Fruit fly (Drosophila melanogaster) ovary, adult (tissue): ENCODE results near the gene CG4022.

ENCODE experiments used
- CG17801 ChIP-seq: fragments of 200-800 bp; optimal IDR thresholded peaks from 2 replicates; lab custom pipeline; 2019; ENCODE audit warnings: missing biosample characterization, mild to moderate bottlenecking, missing genetic modification characterization, moderate library complexity; ENCODE audit not compliant: partially characterized antibody

CG4022 gene

dm6 chr3L:9410754-9411423, at the start of gene CG4022, which contains the start of gene Cpsf5:
CG4022 (minus strand) TSS chr3L:9410832.
Cpsf5 (plus strand) TSS chr3L:9411038.
- TF ChIP-seq CG17801 (GFP tag; lab: Kevin White, UChicago): peak; percentile 81

DNA sequence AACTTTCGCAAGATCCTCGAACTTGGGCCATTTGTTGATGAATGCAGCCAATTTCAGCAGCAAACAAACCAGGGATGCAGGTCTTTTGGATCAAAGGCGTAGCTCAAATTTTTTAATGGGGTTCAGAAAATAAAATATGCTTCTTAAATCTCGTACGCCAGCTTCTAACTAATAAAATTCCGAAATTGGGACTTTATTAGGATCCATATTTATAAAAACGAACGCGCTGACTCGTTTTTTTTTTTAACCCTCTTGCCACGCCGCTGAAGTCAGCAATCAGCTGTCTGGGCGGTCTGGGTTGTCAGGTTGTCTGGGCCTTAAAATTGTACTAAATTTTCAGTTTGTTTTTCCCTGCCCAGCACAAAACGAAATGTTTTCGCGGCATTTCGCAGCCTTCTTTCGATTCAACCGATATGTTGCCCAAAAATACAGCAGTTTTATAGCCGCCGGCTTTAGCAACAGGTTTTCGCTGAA, 47.0 kb upstream of the CG4022 start, which contains the start of gene CG3437:
TSS of gene CG3437 (minus strand) at position 51 of the 474 bp plus-strand sequence.
- peak; percentile 94 for TF ChIP-seq CG17801 (GFP tag; lab: Kevin White, UChicago)

- TF ChIP-seq CG17801 (GFP tag; lab: Kevin White, UChicago): no peak
Observed at dm6 chr3L:9456389-9456788, 45.8 kb upstream of the CG4022 start.

dm6 chr3L:9455819-9456388, 45.3 kb upstream of the CG4022 start, which contains the start of the genes phol and CG3552:
phol (minus strand) TSS chr3L:9456281.
CG3552 (plus strand) TSS chr3L:9456318.
- peak; percentile 9 for TF ChIP-seq CG17801 (GFP tag; lab: Kevin White, UChicago)

DNA sequence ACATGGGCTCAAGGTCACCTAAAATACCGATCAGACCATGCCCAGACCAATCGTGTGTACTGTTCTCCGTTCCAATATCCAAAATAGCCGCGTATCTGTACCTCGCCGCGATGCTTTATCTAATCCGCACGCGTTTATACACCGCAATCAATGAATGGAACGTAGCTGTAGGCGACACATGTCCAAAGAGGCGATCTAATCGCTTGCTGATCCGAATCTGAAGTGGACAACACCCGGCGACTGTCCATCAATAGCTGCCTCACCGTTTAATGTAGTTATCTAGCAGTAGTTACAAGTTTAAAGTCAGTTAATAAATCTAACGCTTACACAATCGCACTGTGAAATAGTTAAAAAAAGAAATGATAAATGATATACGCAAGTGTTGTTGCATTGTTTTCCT, 41.8 kb upstream of the CG4022 start:
- no peak for TF ChIP-seq CG17801 (GFP tag; lab: Kevin White, UChicago)

- TF ChIP-seq CG17801 (GFP tag; lab: Kevin White, UChicago): peak; percentile 73
Observed at dm6 chr3L:9451522-9452118, 41.0 kb upstream of the CG4022 start, which contains the start of the genes CG3448 and ghi. CG3448 (minus strand) TSS chr3L:9451572. ghi (plus strand) TSS chr3L:9451876.

- peak; percentile 39 for TF ChIP-seq CG17801 (GFP tag; lab: Kevin White, UChicago)
Observed at dm6 chr3L:9447239-9447777, 36.7 kb upstream of the CG4022 start.

dm6 chr3L:9446731-9447238, 36.2 kb upstream of the CG4022 start, which contains the start of gene CG3529:
CG3529 (plus strand) TSS chr3L:9446864.
- peak; percentile 10 for TF ChIP-seq CG17801 (GFP tag; lab: Kevin White, UChicago)

DNA sequence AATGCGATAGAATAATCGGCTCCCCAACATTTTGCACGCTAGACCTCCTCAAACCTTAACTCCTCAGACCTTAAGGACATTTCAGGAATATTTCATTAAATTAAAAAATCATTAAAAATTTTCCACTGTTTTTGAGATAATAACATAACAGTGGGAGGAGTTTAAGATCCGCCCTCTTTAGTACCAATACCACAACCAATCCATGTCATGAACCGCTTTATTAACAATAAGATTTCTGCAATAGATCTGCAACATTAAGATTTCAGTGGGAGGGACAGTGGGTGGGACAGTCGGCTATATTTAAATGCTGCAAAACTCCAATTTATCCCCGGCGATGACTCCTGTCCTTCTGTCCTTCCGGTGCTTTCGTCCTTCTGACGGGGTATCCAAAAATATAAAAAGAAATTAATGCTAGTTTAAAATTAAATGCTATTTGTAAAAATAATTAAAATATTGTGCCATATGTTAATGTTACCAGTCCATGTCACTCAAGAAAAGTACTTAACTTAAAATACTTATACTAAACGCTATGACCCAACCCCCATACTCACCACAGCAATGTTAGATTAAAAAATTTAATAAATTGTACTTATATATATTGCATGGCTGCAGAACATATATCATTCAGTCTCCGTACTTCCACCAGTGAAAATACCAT, 32.1 kb upstream of the CG4022 start, which contains the start of gene Srg3:
TSS of gene Srg3 (plus strand) at position 608 of the 658 bp plus-strand sequence.
- no peak for TF ChIP-seq CG17801 (GFP tag; lab: Kevin White, UChicago)

dm6 chr3L:9441907-9442479, 31.4 kb upstream of the CG4022 start, which contains the start of the genes Bet3 and Nf-YA:
Bet3 (minus strand) TSS chr3L:9442267.
Nf-YA (minus strand) TSS chr3L:9442267.
- peak; percentile 22 for TF ChIP-seq CG17801 (GFP tag; lab: Kevin White, UChicago)

- TF ChIP-seq CG17801 (GFP tag; lab: Kevin White, UChicago): no peak
Observed at dm6 chr3L:9438858-9439257, 28.2 kb upstream of the CG4022 start.

DNA sequence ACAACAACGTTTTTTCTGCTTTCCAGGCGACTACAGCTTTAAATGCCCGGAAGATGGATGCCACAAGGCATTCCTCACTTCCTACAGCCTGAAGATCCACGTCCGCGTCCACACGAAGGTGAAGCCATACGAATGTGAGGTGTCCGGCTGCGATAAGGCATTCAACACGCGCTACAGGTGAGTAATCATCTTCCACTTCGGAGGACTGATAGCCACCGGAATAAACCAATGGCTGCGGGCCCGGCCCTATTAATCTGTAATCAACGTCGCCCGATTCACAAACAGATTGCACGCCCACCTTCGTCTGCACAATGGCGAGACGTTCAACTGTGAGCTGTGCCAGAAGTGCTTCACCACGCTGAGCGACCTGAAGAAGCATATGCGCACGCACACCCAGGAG, 25.2 kb upstream of the CG4022 start:
- no peak for TF ChIP-seq CG17801 (GFP tag; lab: Kevin White, UChicago)

- peak; percentile 18 for TF ChIP-seq CG17801 (GFP tag; lab: Kevin White, UChicago)
Observed at dm6 chr3L:9435315-9435714, 24.7 kb upstream of the CG4022 start, which contains the start of gene CG42526. CG42526 (minus strand) TSS chr3L:9435399.
